Worm (Caenorhabditis elegans): ENCODE data around the gene suex-1.

The suex-1 gene

DNA sequence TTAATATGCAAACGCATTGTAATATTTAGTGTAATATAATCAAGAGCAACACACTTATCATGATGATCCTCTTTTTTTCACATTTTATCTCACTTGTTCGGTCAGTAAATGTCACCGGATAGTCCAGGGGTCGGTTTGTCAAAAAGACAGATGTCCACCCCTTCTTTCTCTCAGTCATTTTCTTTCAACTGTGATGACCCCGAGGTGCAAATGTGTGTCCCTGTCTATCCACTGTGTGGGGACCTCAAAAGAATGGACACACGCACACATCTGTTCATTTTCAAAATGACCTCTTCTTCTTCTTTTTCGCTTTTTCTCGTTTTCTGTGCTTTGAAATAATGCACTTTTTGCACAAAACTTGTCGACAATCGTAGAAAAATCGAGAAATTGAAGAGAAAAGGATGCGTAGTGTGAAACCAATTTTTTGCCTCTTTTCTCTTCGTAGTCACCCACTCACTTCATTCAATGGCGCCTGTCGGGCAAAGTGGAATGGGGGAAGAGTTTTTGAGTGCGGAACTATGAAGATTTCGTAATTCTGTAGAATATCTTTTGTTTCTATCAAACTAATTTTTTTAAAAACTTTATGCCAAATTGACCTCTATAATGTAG lies 34.3 kb downstream of the suex-1 start:
- TF ChIP-seq F13C5.2 (tag; optimal IDR thresholded peaks at IDR 0.05) (peak; percentile 5), hmg-4 (GFP tag; optimal IDR thresholded peaks at IDR 0.05) (peak; percentile 47), tbx-37 (GFP tag; conservative IDR thresholded peaks at IDR 0.05) (0 out of 2 replicates have a peak, but pooled peaks have one; percentile 10), flt-1 (GFP tag; IDR thresholded peaks at IDR 0.05) (no peak)

DNA sequence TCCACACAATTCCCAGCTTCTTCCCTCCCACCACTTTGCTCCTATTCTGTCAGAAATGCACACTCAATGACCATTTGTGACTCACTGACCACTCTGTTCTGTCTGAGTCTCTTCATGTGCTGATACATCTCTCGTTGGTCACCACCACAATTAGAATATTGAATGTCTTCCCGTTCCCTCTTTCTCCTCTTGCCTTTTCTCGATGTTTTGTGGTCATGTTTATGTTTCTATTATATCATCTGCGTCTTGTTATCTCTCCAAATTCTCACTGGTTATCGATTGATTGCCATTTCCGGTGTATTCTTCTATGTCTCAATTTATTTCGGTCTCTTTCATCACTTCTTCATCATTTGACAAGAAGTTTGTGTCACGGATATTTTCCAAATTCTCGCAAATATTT lies 37.1 kb downstream of the suex-1 start:
- TF ChIP-seq hmbx-1 (tag; optimal IDR thresholded peaks at IDR 0.05), result no peak
- TF ChIP-seq flt-1 (GFP tag; IDR thresholded peaks at IDR 0.05), result no peak
- TF ChIP-seq aly-1 (tag; optimal IDR thresholded peaks at IDR 0.05), result no peak
- TF ChIP-seq B0310.2 (tag; optimal IDR thresholded peaks at IDR 0.05), result no peak
- no peak for TF ChIP-seq hmg-4 (GFP tag; optimal IDR thresholded peaks at IDR 0.05)
- no peak for TF ChIP-seq F13C5.2 (tag; optimal IDR thresholded peaks at IDR 0.05)
- no peak for TF ChIP-seq scrt-1 (GFP tag; IDR thresholded peaks at IDR 0.05)
- TF ChIP-seq ceh-36 (tag; optimal IDR thresholded peaks at IDR 0.05), result no peak
- no peak for TF ChIP-seq hnd-1 (tag; optimal IDR thresholded peaks at IDR 0.05)
- TF ChIP-seq ceh-13 (GFP tag; optimal IDR thresholded peaks at IDR 0.05), result no peak
- TF ChIP-seq tbx-37 (GFP tag; conservative IDR thresholded peaks at IDR 0.05), result no peak
- TF ChIP-seq tra-4 (tag; optimal IDR thresholded peaks at IDR 0.05), result no peak
- TF ChIP-seq tbx-11 (GFP tag; IDR thresholded peaks at IDR 0.05), result no peak
- TF ChIP-seq ets-7 (tag; optimal IDR thresholded peaks at IDR 0.05), result no peak
- TF ChIP-seq pes-1 (GFP tag; IDR thresholded peaks at IDR 0.05), result no peak
- TF ChIP-seq ama-1 (optimal IDR thresholded peaks at IDR 0.05), result no peak
- TF ChIP-seq sea-1 (GFP tag; conservative IDR thresholded peaks at IDR 0.05), result no peak

DNA sequence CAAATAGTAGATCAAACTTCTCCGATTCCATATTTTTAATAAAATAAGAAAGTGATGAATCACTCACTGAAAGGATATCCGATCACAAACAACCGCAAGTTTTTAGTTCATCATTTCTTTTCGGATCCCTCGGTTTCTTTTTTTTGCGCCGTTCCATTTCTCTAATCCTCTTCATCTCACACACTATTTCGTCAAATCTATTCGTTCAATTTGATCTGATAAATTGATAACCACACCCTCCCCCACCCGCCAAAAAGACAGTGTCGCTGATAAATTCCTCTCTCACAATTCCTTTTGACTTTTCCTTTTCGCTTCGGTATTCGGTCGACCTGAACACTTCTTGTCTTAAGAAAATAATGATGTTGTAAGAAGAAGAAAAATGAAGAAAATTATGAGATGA lies 38.5 kb downstream of the suex-1 start:
- TF ChIP-seq aly-1 (tag; optimal IDR thresholded peaks at IDR 0.05) (no peak), tbx-11 (GFP tag; IDR thresholded peaks at IDR 0.05) (no peak), sea-1 (GFP tag; conservative IDR thresholded peaks at IDR 0.05) (no peak), ceh-13 (GFP tag; optimal IDR thresholded peaks at IDR 0.05) (no peak), hmg-4 (GFP tag; optimal IDR thresholded peaks at IDR 0.05) (no peak)

DNA sequence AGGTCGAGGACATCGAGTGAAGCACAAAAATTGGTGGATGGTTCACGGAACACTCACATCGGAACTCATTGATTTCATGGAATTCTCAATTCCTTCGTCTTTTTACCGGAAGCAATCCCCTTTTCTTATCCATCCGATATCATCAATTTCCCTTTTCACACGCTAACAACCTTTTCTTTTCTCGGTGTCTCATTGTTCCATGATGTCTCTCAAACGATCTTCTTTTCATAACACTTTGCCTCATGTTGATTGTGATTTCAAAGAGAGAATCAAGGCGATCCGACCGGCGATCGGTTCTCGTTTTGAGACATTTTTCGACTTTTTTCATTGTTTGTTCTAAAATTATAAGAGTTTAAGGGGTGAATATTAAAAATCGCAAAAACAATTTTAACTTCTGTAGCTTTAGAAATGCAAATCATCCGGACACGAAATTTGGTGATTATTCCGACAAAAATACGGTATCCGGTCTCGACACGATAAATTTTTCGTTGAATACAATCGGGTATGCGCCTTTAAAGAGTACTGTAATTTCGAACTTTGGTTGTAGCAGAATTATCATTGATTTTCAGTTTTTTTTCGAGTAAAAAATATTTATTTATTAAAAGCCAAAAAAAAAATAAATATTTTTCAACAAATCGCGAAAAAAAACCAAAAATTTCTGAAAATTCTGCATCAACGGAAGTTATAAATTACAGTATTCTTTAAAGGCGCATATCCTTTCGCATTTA lies 39.2 kb downstream of the suex-1 start:
- no peak for TF ChIP-seq hmg-4 (GFP tag; optimal IDR thresholded peaks at IDR 0.05)
- TF ChIP-seq ama-1 (optimal IDR thresholded peaks at IDR 0.05), result no peak
- TF ChIP-seq F13C5.2 (tag; optimal IDR thresholded peaks at IDR 0.05), result no peak
- no peak for TF ChIP-seq sea-1 (GFP tag; conservative IDR thresholded peaks at IDR 0.05)
- no peak for TF ChIP-seq ets-7 (tag; optimal IDR thresholded peaks at IDR 0.05)
- no peak for TF ChIP-seq ceh-36 (tag; optimal IDR thresholded peaks at IDR 0.05)
- TF ChIP-seq pes-1 (GFP tag; IDR thresholded peaks at IDR 0.05), result no peak
- TF ChIP-seq tra-4 (tag; optimal IDR thresholded peaks at IDR 0.05), result no peak
- no peak for TF ChIP-seq B0310.2 (tag; optimal IDR thresholded peaks at IDR 0.05)

DNA sequence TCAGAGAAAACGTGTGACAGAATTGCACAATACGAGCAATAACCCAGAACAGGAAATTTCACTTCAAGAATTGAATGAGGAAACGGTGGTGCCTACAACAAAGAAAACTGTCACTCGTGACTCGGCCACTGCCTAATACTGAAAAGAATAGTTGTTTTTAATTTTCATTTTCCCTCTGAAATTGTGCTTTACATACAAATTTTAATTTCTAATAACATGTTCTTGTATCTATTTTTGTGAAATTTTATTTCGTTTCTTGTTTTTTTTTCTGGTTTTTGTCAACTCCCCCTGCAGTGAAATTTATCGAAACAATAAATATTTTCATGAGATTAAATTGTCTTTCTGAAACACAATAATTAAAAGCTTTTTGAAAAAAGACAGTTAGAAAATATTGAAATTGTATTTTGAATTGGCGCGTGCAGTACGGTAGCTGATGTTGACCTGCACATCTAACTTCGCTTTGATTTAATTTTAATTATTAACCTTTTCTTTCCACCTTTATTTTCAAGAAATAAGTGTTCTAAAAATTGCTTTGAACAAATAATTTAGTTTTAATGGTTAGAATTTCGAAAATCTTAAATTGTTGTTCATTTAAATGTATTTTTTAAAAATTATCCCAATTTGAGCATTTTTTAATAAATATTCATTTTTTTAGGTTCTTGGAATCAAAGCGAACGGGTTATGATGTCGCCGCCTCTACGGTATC lies 42.3 kb downstream of the suex-1 start, which contains the start of gene daz-1:
TSS of gene daz-1 (plus strand) at position 656 of the 706 bp plus-strand sequence.
- TF ChIP-seq tra-4 (tag; optimal IDR thresholded peaks at IDR 0.05) (no peak), ama-1 (optimal IDR thresholded peaks at IDR 0.05) (no peak), ceh-13 (GFP tag; optimal IDR thresholded peaks at IDR 0.05) (no peak), hmg-4 (GFP tag; optimal IDR thresholded peaks at IDR 0.05) (no peak), hnd-1 (tag; optimal IDR thresholded peaks at IDR 0.05) (no peak), tbx-37 (GFP tag; conservative IDR thresholded peaks at IDR 0.05) (no peak), aly-1 (tag; optimal IDR thresholded peaks at IDR 0.05) (no peak), F13C5.2 (tag; optimal IDR thresholded peaks at IDR 0.05) (no peak), pes-1 (GFP tag; IDR thresholded peaks at IDR 0.05) (no peak), B0310.2 (tag; optimal IDR thresholded peaks at IDR 0.05) (no peak), tbx-11 (GFP tag; IDR thresholded peaks at IDR 0.05) (no peak), hmbx-1 (tag; optimal IDR thresholded peaks at IDR 0.05) (no peak), ets-7 (tag; optimal IDR thresholded peaks at IDR 0.05) (no peak), ceh-36 (tag; optimal IDR thresholded peaks at IDR 0.05) (no peak), flt-1 (GFP tag; IDR thresholded peaks at IDR 0.05) (no peak), scrt-1 (GFP tag; IDR thresholded peaks at IDR 0.05) (no peak), sea-1 (GFP tag; conservative IDR thresholded peaks at IDR 0.05) (no peak)

DNA sequence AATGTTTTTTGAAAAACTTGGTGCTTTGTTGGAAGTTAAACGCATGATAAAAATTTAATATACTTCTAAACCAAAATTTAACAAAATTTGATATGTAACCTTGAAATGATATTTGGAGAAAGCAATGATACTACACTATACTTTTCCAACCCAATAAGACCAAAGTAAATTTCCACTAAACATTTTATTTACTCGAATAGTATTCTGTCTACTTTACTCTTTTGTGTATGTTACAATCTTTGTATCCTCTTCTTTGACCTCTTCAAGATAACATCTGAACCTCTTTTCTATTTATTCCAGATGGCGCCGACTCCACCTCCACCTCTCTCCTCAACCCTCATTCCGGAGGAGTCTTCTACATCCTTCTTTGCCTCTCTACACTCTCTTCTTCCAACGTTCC lies 44.5 kb downstream of the suex-1 start, which contains the start of gene dhs-5:
TSS of gene dhs-5 (plus strand) at position 301 of the 400 bp plus-strand sequence.
- no peak for TF ChIP-seq hmg-4 (GFP tag; optimal IDR thresholded peaks at IDR 0.05)
- TF ChIP-seq flt-1 (GFP tag; IDR thresholded peaks at IDR 0.05), result no peak
- TF ChIP-seq tbx-37 (GFP tag; conservative IDR thresholded peaks at IDR 0.05), result no peak

DNA sequence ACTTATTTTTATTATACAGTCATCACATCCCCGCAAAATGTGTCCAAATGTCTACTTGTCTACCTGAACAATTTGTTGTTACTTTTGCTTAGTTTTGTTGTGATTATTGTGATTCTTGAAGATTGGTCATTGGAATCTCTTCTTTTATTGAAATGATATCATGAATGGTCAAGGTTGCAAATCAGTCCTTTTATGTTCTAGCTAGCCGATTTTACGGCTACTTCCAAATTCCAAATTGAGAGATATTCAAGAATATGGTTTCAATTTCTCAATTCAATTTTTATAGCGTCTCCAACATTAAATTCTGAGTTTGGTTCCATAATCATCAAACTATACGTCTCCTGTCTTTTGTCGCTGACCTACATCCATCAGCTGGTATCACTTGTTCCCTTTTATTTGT lies 46.8 kb downstream of the suex-1 start:
- no peak for TF ChIP-seq flt-1 (GFP tag; IDR thresholded peaks at IDR 0.05)
- no peak for TF ChIP-seq ceh-36 (tag; optimal IDR thresholded peaks at IDR 0.05)
- no peak for TF ChIP-seq B0310.2 (tag; optimal IDR thresholded peaks at IDR 0.05)
- TF ChIP-seq ceh-13 (GFP tag; optimal IDR thresholded peaks at IDR 0.05), result no peak
- no peak for TF ChIP-seq aly-1 (tag; optimal IDR thresholded peaks at IDR 0.05)
- no peak for TF ChIP-seq tbx-11 (GFP tag; IDR thresholded peaks at IDR 0.05)
- no peak for TF ChIP-seq hmbx-1 (tag; optimal IDR thresholded peaks at IDR 0.05)
- TF ChIP-seq tbx-37 (GFP tag; conservative IDR thresholded peaks at IDR 0.05), result no peak
- TF ChIP-seq scrt-1 (GFP tag; IDR thresholded peaks at IDR 0.05), result no peak
- TF ChIP-seq pes-1 (GFP tag; IDR thresholded peaks at IDR 0.05), result no peak

Measured in whole organism, early embryonic.